Worm (Caenorhabditis elegans): ENCODE measurements around the gene hyls-1.
A peak's percentile ranks its signal among the peaks of the same experiment; 100 is the strongest.

The hyls-1 gene

DNA sequence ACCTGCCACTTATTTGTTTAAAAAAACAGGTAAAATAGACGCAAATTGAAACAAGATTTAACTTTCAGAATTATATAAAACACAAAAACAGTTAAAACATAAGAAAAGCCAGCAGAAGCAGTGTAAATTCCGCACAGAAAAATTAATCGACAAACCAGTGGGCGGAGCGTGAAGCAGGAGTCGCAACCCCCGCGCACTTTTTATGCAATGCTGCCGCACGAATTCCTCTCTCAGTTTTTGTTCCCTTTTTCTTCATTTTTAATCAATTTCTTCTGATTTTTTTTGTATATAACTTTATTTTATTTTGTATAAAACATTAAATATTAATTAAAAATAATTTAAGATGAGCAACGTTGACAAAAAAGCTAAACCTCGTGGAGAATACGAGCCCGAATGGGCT, 6.3 kb upstream of the hyls-1 start, which contains the start of the genes gei-6 and krr-1 (continued):
- TF ChIP-seq ztf-11 (tag; optimal IDR thresholded peaks at IDR 0.05) (peak in 1 of 2 experiments; percentile 5), blmp-1 (tag; optimal IDR thresholded peaks at IDR 0.05) (peak; percentile 8), lir-3 (tag; optimal IDR thresholded peaks at IDR 0.05; ENCODE audit: poor library complexity) (peak; percentile 14), mef-2 (tag; optimal IDR thresholded peaks at IDR 0.05) (no peak), nhr-11 (tag; optimal IDR thresholded peaks at IDR 0.05) (no peak), fkh-8 (tag; optimal IDR thresholded peaks at IDR 0.05) (no peak), hlh-17 (GFP tag; optimal IDR thresholded peaks at IDR 0.05; ENCODE audit: borderline replicate concordance) (no peak), fkh-4 (tag; optimal IDR thresholded peaks at IDR 0.05; ENCODE audit: borderline replicate concordance) (no peak), fkh-10 (GFP tag; optimal IDR thresholded peaks at IDR 0.05) (no peak), Y116A8C.19 (tag; optimal IDR thresholded peaks at IDR 0.05; ENCODE audit: borderline replicate concordance) (no peak), nhr-77 (tag; optimal IDR thresholded peaks at IDR 0.05) (no peak), fos-1 (tag; optimal IDR thresholded peaks at IDR 0.05) (no peak), egl-27 (tag; optimal IDR thresholded peaks at IDR 0.05) (no peak), pag-3 (tag; optimal IDR thresholded peaks at IDR 0.05; ENCODE audit: borderline replicate concordance, insufficient read depth) (no peak), aha-1 (tag; optimal IDR thresholded peaks at IDR 0.05) (no peak), rnt-1 (tag; optimal IDR thresholded peaks at IDR 0.05) (peak; percentile 64), mab-9 (GFP tag; IDR thresholded peaks at IDR 0.05) (no peak), jun-1 (tag; optimal IDR thresholded peaks at IDR 0.05) (no peak), nhr-47 (tag; optimal IDR thresholded peaks at IDR 0.05) (peak; percentile 53), swsn-7 (tag; optimal IDR thresholded peaks at IDR 0.05) (peak; percentile 49), ces-1 (GFP tag; optimal IDR thresholded peaks at IDR 0.05) (no peak), nhr-20 (tag; optimal IDR thresholded peaks at IDR 0.05) (peak; percentile 42), nhr-19 (GFP tag; conservative IDR thresholded peaks at IDR 0.05) (peak; percentile 48), elt-3 (tag; optimal IDR thresholded peaks at IDR 0.05) (peak in 1 of 6 experiments; percentile 57), egl-13 (tag; optimal IDR thresholded peaks at IDR 0.05) (no peak), dpl-1 (GFP tag; optimal IDR thresholded peaks at IDR 0.05) (peak; percentile 36 to 57 (median 52)), pqm-1 (tag; optimal IDR thresholded peaks at IDR 0.05) (no peak), grh-1 (GFP tag; IDR thresholded peaks at IDR 0.05) (no peak), pax-3 (tag; optimal IDR thresholded peaks at IDR 0.05) (no peak)

DNA sequence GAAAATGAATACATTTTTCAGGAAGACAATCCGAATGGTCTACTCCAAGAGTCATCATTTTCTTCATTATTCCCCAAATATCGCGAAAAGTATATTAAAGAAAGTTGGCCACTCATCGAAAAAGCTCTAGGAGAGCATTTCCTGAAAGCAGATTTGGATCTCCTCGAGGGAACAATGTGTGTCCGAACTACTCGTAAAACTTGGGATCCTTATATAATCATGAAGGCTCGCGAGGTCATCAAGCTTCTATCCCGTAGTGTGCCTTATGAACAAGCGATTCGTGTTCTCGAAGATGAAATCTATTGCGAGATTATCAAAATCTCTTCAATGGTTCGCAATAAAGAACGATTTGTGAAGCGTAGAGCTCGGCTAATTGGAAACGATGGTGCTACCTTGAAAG, 5.7 kb upstream of the hyls-1 start:
- no peak for TF ChIP-seq Y116A8C.19 (tag; optimal IDR thresholded peaks at IDR 0.05; ENCODE audit: borderline replicate concordance)
- no peak for TF ChIP-seq nhr-19 (GFP tag; conservative IDR thresholded peaks at IDR 0.05)
- no peak for TF ChIP-seq nhr-20 (tag; optimal IDR thresholded peaks at IDR 0.05)
- no peak for TF ChIP-seq sox-4 (tag; optimal IDR thresholded peaks at IDR 0.05)
- no peak for TF ChIP-seq elt-3 (tag; optimal IDR thresholded peaks at IDR 0.05)
- TF ChIP-seq mab-9 (GFP tag; IDR thresholded peaks at IDR 0.05) = no peak
- TF ChIP-seq C34B4.2 (tag; optimal IDR thresholded peaks at IDR 0.05) = no peak
- TF ChIP-seq zip-4 (GFP tag; optimal IDR thresholded peaks at IDR 0.05) = no peak
- TF ChIP-seq irx-1 (tag; optimal IDR thresholded peaks at IDR 0.05) = no peak
- no peak for TF ChIP-seq mdl-1 (tag; optimal IDR thresholded peaks at IDR 0.05)
- TF ChIP-seq ceh-8 (GFP tag; optimal IDR thresholded peaks at IDR 0.05) = no peak
- no peak for TF ChIP-seq nhr-237 (tag; optimal IDR thresholded peaks at IDR 0.05)
- TF ChIP-seq fkh-10 (GFP tag; optimal IDR thresholded peaks at IDR 0.05) = no peak
- no peak for TF ChIP-seq ztf-4 (tag; optimal IDR thresholded peaks at IDR 0.05)
- no peak for TF ChIP-seq jun-1 (tag; optimal IDR thresholded peaks at IDR 0.05)
- no peak for TF ChIP-seq mef-2 (tag; optimal IDR thresholded peaks at IDR 0.05)
- TF ChIP-seq fos-1 (tag; optimal IDR thresholded peaks at IDR 0.05) = no peak
- TF ChIP-seq lir-3 (tag; optimal IDR thresholded peaks at IDR 0.05; ENCODE audit: poor library complexity) = no peak

DNA sequence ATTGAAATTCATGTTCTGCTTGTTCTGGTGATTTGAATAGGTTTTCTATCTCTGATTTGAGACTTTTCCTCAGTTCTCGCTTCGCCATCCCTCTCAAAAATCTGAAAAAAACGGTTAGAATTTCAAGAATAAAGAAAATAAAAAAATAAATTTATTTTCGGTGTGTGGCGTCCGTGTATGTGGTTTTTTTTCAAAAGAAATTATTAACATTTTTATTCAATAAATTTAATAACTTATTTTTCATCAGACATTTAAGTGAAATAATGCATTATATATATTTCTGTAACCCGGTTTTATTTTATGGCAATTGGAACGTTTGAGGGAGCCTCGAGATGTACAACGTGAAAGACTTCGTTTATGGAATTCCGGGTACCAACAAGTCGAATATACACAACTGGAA, 2.5 kb upstream of the hyls-1 start, which contains the start of gene C05C8.5:
TSS of gene C05C8.5 (minus strand) at position 101 of the 400 bp plus-strand sequence.
- TF ChIP-seq mep-1 (tag; optimal IDR thresholded peaks at IDR 0.05) (no peak), fkh-4 (tag; optimal IDR thresholded peaks at IDR 0.05; ENCODE audit: borderline replicate concordance) (no peak), xbp-1 (tag; optimal IDR thresholded peaks at IDR 0.05) (no peak), ama-1 (optimal IDR thresholded peaks at IDR 0.05) (no peak), ztf-4 (tag; optimal IDR thresholded peaks at IDR 0.05) (no peak), efl-3 (GFP tag; optimal IDR thresholded peaks at IDR 0.05) (no peak), lsy-2 (tag; optimal IDR thresholded peaks at IDR 0.05) (no peak), swsn-7 (tag; optimal IDR thresholded peaks at IDR 0.05) (no peak), ceh-90 (tag; optimal IDR thresholded peaks at IDR 0.05) (no peak), pag-3 (tag; optimal IDR thresholded peaks at IDR 0.05; ENCODE audit: borderline replicate concordance, insufficient read depth) (no peak), ceh-88 (GFP tag; IDR thresholded peaks at IDR 0.05) (no peak), mef-2 (tag; optimal IDR thresholded peaks at IDR 0.05) (no peak), rnt-1 (tag; optimal IDR thresholded peaks at IDR 0.05) (no peak), hlh-4 (tag; optimal IDR thresholded peaks at IDR 0.05) (no peak)

Measured in whole organism, L1 larva.